Worm (Caenorhabditis elegans): Measurements from ENCODE around the gene malt-1.

DNA sequence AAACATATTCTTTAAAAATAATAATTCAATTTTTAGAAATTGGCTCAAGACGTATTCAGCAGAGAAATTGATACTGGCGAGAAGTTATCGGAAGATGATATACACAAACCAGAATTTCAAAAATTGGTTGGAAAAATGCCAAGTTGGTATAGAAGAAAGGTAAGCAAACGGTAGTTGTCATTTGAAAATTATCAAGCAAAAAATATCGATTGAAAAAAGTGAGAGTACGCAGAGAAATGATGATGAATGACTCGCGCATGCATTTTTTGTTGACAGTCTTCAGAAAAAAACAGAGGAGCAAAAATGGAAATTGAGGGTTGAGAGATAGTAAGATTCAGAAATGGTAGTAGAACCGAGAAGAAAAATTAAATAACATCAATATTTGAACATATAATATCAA is 18.1 kb downstream of the malt-1 start:
- TF ChIP-seq nfya-1 (tag; optimal IDR thresholded peaks at IDR 0.05; ENCODE audit: insufficient read depth): no peak
- no peak for TF ChIP-seq daf-12 (tag; optimal IDR thresholded peaks at IDR 0.05)
- peak; percentile 70 for TF ChIP-seq ceh-28 (tag; optimal IDR thresholded peaks at IDR 0.05)
- TF ChIP-seq pha-4 (tag; optimal IDR thresholded peaks at IDR 0.05): peak; percentile 13
- no peak for TF ChIP-seq pqm-1 (tag; optimal IDR thresholded peaks at IDR 0.05)
